Fruit fly (Drosophila melanogaster) whole organism, prepupa: Measurements from ENCODE around the gene CG32147.

Source experiments
- Blimp-1 ChIP-seq: fragments of 200-800 bp; sonication (Bioruptor generic); optimal IDR thresholded peaks from 3 replicates; lab custom pipeline; 2017; ENCODE audit warnings: missing biosample characterization, missing genetic modification characterization, mild to moderate bottlenecking, moderate library complexity, missing genetic modification reagents
- CG11294 ChIP-seq: fragments of 200-800 bp; sonication (Bioruptor generic); IDR thresholded peaks from 2 replicates; pipeline ENCODE4 v1.3.6; 2022; ENCODE audit warnings: missing biosample characterization, missing genetic modification characterization
- CG15336 ChIP-seq: fragments of 200-800 bp; sonication (Bioruptor generic); IDR thresholded peaks from 2 replicates; pipeline ENCODE4 v1.3.6; 2022; ENCODE audit warnings: missing biosample characterization, missing genetic modification characterization
- CG16779 ChIP-seq: fragments of 200-800 bp; sonication (Bioruptor generic); optimal IDR thresholded peaks from 3 replicates; lab custom pipeline; 2017; ENCODE audit warnings: missing biosample characterization, mild to moderate bottlenecking, missing genetic modification characterization
- CG3032 ChIP-seq: fragments of 200-800 bp; optimal IDR thresholded peaks from 2 replicates; lab custom pipeline; 2019; ENCODE audit warnings: missing biosample characterization, mild to moderate bottlenecking, missing genetic modification characterization, moderate library complexity
- CG32006 ChIP-seq: fragments of 200-800 bp; sonication (Bioruptor generic); optimal IDR thresholded peaks from 3 replicates; lab custom pipeline; 2017; ENCODE audit warnings: missing biosample characterization, mild to moderate bottlenecking, missing genetic modification characterization
- CG34406 ChIP-seq: fragments of 200-800 bp; sonication (Bioruptor generic); optimal IDR thresholded peaks from 3 replicates; lab custom pipeline; 2016; ENCODE audit warnings: missing biosample characterization, missing genetic modification characterization
- CG3919 ChIP-seq: fragments of 200-800 bp; sonication (Bioruptor generic); optimal IDR thresholded peaks from 3 replicates; lab custom pipeline; 2016; ENCODE audit warnings: missing biosample characterization, missing genetic modification characterization
- CG4318 ChIP-seq: fragments of 200-800 bp; sonication (Bioruptor generic); optimal IDR thresholded peaks from 3 replicates; lab custom pipeline; 2017; ENCODE audit warnings: missing biosample characterization, mild to moderate bottlenecking, missing genetic modification characterization
- CG6163 ChIP-seq: fragments of 200-800 bp; sonication (Bioruptor generic); IDR thresholded peaks from 3 replicates; pipeline ENCODE4 v1.3.6; 2022; ENCODE audit warnings: missing biosample characterization, missing genetic modification characterization
- CG6276 ChIP-seq: fragments of 200-800 bp; sonication (Bioruptor generic); optimal IDR thresholded peaks from 2 replicates; lab custom pipeline; 2017; ENCODE audit warnings: missing biosample characterization, mild to moderate bottlenecking, missing genetic modification characterization
- CG6854 ChIP-seq: fragments of 200-800 bp; sonication (Bioruptor generic); optimal IDR thresholded peaks from 2 replicates; lab custom pipeline; 2017; ENCODE audit warnings: missing biosample characterization, mild to moderate bottlenecking, missing genetic modification characterization
- CG8119 ChIP-seq: fragments of 200-800 bp; sonication (Bioruptor generic); IDR thresholded peaks from 3 replicates; pipeline ENCODE4 v1.3.6; 2022; ENCODE audit warnings: missing biosample characterization, missing genetic modification characterization
- CG8319 ChIP-seq: fragments of 200-800 bp; sonication (Bioruptor generic); optimal IDR thresholded peaks from 3 replicates; lab custom pipeline; 2016; ENCODE audit warnings: missing biosample characterization, missing genetic modification characterization
- CG9139 ChIP-seq: fragments of 200-800 bp; sonication (Bioruptor generic); optimal IDR thresholded peaks from 3 replicates; lab custom pipeline; 2017; ENCODE audit warnings: missing biosample characterization, mild to moderate bottlenecking, missing genetic modification characterization
- Eip78C ChIP-seq: fragments of 200-800 bp; sonication (Bioruptor generic); peaks from one replicate; lab custom pipeline; 2016; ENCODE audit warnings: missing biosample characterization, missing genetic modification characterization
- Gug ChIP-seq: fragments of 200-800 bp; sonication (Bioruptor generic); IDR thresholded peaks from 2 replicates; pipeline ENCODE4 v1.3.6; 2022; ENCODE audit warnings: missing biosample characterization, missing genetic modification characterization
- Hr39 ChIP-seq: fragments of 200-800 bp; sonication (Bioruptor generic); optimal IDR thresholded peaks from 2 replicates; lab custom pipeline; 2016; ENCODE audit warnings: missing biosample characterization, missing genetic modification characterization
- Hr4 ChIP-seq: fragments of 200-800 bp; sonication (Bioruptor generic); optimal IDR thresholded peaks from 3 replicates; lab custom pipeline; 2016; ENCODE audit warnings: missing biosample characterization, missing genetic modification characterization
- Lpt ChIP-seq: fragments of 200-800 bp; sonication (Bioruptor generic); optimal IDR thresholded peaks from 3 replicates; lab custom pipeline; 2016; ENCODE audit warnings: missing biosample characterization, missing genetic modification characterization
- OdsH ChIP-seq: fragments of 200-800 bp; sonication (Bioruptor generic); optimal IDR thresholded peaks from 3 replicates; lab custom pipeline; 2016; ENCODE audit warnings: missing biosample characterization, missing genetic modification characterization
- Smox ChIP-seq: fragments of 200-800 bp; sonication (Bioruptor generic); optimal IDR thresholded peaks from 3 replicates; lab custom pipeline; 2016; ENCODE audit warnings: missing biosample characterization, missing genetic modification characterization
- achi ChIP-seq: fragments of 200-800 bp; sonication (Bioruptor generic); optimal IDR thresholded peaks from 3 replicates; lab custom pipeline; 2016; ENCODE audit warnings: missing biosample characterization, missing genetic modification characterization
- cyc ChIP-seq: fragments of 200-800 bp; sonication (Bioruptor generic); optimal IDR thresholded peaks from 3 replicates; lab custom pipeline; 2016; ENCODE audit warnings: missing biosample characterization, missing genetic modification characterization
- dac ChIP-seq: fragments of 200-800 bp; sonication (Bioruptor generic); optimal IDR thresholded peaks from 2 replicates; lab custom pipeline; 2017; ENCODE audit warnings: missing biosample characterization, mild to moderate bottlenecking, missing genetic modification characterization
- dsx ChIP-seq: fragments of 200-800 bp; optimal IDR thresholded peaks from 3 replicates; lab custom pipeline; 2019; ENCODE audit warnings: missing biosample characterization, mild to moderate bottlenecking, missing genetic modification characterization, moderate library complexity; ENCODE audit not compliant: poor library complexity, severe bottlenecking
- eg ChIP-seq: fragments of 200-800 bp; sonication (Bioruptor generic); IDR thresholded peaks from 3 replicates; pipeline ENCODE4 v1.3.6; 2022; ENCODE audit warnings: missing biosample characterization, missing genetic modification characterization
- esn ChIP-seq: fragments of 200-800 bp; sonication (Bioruptor generic); optimal IDR thresholded peaks from 2 replicates; lab custom pipeline; 2016; ENCODE audit warnings: missing biosample characterization, mild to moderate bottlenecking, missing genetic modification characterization, moderate library complexity
- fkh ChIP-seq: fragments of 200-800 bp; sonication (Bioruptor generic); optimal IDR thresholded peaks from 3 replicates; lab custom pipeline; 2017; ENCODE audit warnings: missing biosample characterization, mild to moderate bottlenecking, missing genetic modification characterization, moderate library complexity
- lz ChIP-seq: fragments of 200-800 bp; sonication (Bioruptor generic); optimal IDR thresholded peaks from 3 replicates; lab custom pipeline; 2016; ENCODE audit warnings: missing biosample characterization, missing genetic modification characterization
- net ChIP-seq: fragments of 200-800 bp; sonication (Bioruptor generic); optimal IDR thresholded peaks from 3 replicates; lab custom pipeline; 2016; ENCODE audit warnings: missing biosample characterization, missing genetic modification characterization
- pdm3 ChIP-seq: fragments of 200-800 bp; sonication (Bioruptor generic); optimal IDR thresholded peaks from 3 replicates; lab custom pipeline; 2016; ENCODE audit warnings: missing biosample characterization, missing genetic modification characterization
- salr ChIP-seq, 2 experiments: fragments of 200-800 bp; sonication (Bioruptor generic); optimal IDR thresholded peaks; 3 replicates each; lab custom pipeline; 2016 to 2018; ENCODE audit warnings: missing biosample characterization in 2 of 2, missing genetic modification characterization in 2 of 2, mild to moderate bottlenecking in 1 of 2
- spab ChIP-seq: fragments of 200-800 bp; sonication (Bioruptor generic); optimal IDR thresholded peaks from 2 replicates; lab custom pipeline; 2017; ENCODE audit warnings: missing biosample characterization, mild to moderate bottlenecking, missing genetic modification characterization, missing genetic modification reagents
- ss ChIP-seq, 2 experiments: fragments of 200-800 bp; sonication (Bioruptor generic); optimal IDR thresholded peaks; 2 replicates in 1 of 2; 3 replicates in 1 of 2; lab custom pipeline; 2017 to 2018; ENCODE audit warnings: mild to moderate bottlenecking in 2 of 2, missing biosample characterization in 2 of 2, missing genetic modification characterization in 2 of 2, moderate library complexity in 1 of 2
- svp ChIP-seq: fragments of 200-800 bp; sonication (Bioruptor generic); peaks from one replicate; lab custom pipeline; 2016; ENCODE audit warnings: missing biosample characterization, missing genetic modification characterization

CG32147 gene

dm6 chr3L:15172404-15173055 is 28.7 kb upstream of the CG32147 start:
- TF ChIP-seq CG32006 = peak; percentile 10
- no peak for TF ChIP-seq CG4318 (GFP tag; lab: Kevin White, UChicago)
- TF ChIP-seq eg (GFP tag; lab: Robert Waterston, UW) = no peak
- peak; percentile 55 for TF ChIP-seq Eip78C (GFP tag; lab: Kevin White, UChicago)
- no peak for TF ChIP-seq spab
- no peak for TF ChIP-seq CG8319
- no peak for TF ChIP-seq OdsH
- TF ChIP-seq Smox (GFP tag; lab: Kevin White, UChicago) = no peak

- no peak for TF ChIP-seq Smox (GFP tag; lab: Kevin White, UChicago)
- no peak for TF ChIP-seq CG11294 (GFP tag; lab: Robert Waterston, UW)
- TF ChIP-seq ss (GFP tag; optimal IDR thresholded peaks at IDR 0.05; lab: Kevin White, UChicago) = no peak
- TF ChIP-seq CG16779 (tag; lab: Kevin White, UChicago) = no peak
- peak; percentile 53; the same call in 1 of the 3 replicates for TF ChIP-seq eg (GFP tag; lab: Robert Waterston, UW)
- peak; percentile 24; the same call in 1 of the 2 replicates for TF ChIP-seq Gug (GFP tag; lab: Robert Waterston, UW)
- TF ChIP-seq salr (GFP tag; optimal IDR thresholded peaks at IDR 0.05; lab: Kevin White, UChicago) = peak in 1 of 2 experiments; percentile 35
- no peak for TF ChIP-seq Blimp-1
- peak; percentile 65 for TF ChIP-seq Eip78C (GFP tag; lab: Kevin White, UChicago)
- TF ChIP-seq fkh (GFP tag; lab: Kevin White, UChicago) = no peak
- TF ChIP-seq Lpt = peak; percentile 17
- no peak for TF ChIP-seq esn (GFP tag; lab: Kevin White, UChicago)
- no peak for TF ChIP-seq dsx (GFP tag; lab: Kevin White, UChicago)
- TF ChIP-seq CG4318 (GFP tag; lab: Kevin White, UChicago) = peak; percentile 36
- TF ChIP-seq lz = no peak
- no peak for TF ChIP-seq CG8319
- TF ChIP-seq OdsH = peak; percentile 36
- TF ChIP-seq dac = no peak
- TF ChIP-seq CG6854 (GFP tag; lab: Kevin White, UChicago) = no peak
- TF ChIP-seq CG3032 (tag; lab: Kevin White, UChicago) = no peak
- TF ChIP-seq CG8119 = peak; percentile 75
- TF ChIP-seq svp (GFP tag; lab: Kevin White, UChicago) = peak; percentile 42
- peak; percentile 37 for TF ChIP-seq achi (GFP tag; lab: Kevin White, UChicago)
- peak; percentile 39 for TF ChIP-seq CG6276 (GFP tag; lab: Kevin White, UChicago)
- no peak for TF ChIP-seq Hr39 (GFP tag; lab: Kevin White, UChicago)
- TF ChIP-seq CG15336 = peak; percentile 77
- TF ChIP-seq CG6163 (GFP tag; lab: Robert Waterston, UW) = 0 out of 3 replicates have a peak, but pooled peaks have one; percentile 17
- peak; percentile 35 for TF ChIP-seq net
- TF ChIP-seq CG3919 (GFP tag; lab: Kevin White, UChicago) = peak; percentile 34
- TF ChIP-seq Hr4 (GFP tag; lab: Kevin White, UChicago) = peak; percentile 53
- TF ChIP-seq pdm3 (GFP tag; lab: Kevin White, UChicago) = no peak
- TF ChIP-seq CG32006 = peak; percentile 66
- no peak for TF ChIP-seq CG9139 (GFP tag; lab: Kevin White, UChicago)
Observed at dm6 chr3L:15171769-15172403, 28.0 kb upstream of the CG32147 start.

- TF ChIP-seq CG34406 (GFP tag; lab: Kevin White, UChicago) (no peak), cyc (GFP tag; lab: Kevin White, UChicago) (no peak), fkh (GFP tag; lab: Kevin White, UChicago) (peak; percentile 46), CG8319 (no peak)
Observed at dm6 chr3L:15169795-15170194, 25.9 kb upstream of the CG32147 start.
